Fruit fly (Drosophila melanogaster): ENCODE results near the gene CG8478.

CG8478 gene

DNA sequence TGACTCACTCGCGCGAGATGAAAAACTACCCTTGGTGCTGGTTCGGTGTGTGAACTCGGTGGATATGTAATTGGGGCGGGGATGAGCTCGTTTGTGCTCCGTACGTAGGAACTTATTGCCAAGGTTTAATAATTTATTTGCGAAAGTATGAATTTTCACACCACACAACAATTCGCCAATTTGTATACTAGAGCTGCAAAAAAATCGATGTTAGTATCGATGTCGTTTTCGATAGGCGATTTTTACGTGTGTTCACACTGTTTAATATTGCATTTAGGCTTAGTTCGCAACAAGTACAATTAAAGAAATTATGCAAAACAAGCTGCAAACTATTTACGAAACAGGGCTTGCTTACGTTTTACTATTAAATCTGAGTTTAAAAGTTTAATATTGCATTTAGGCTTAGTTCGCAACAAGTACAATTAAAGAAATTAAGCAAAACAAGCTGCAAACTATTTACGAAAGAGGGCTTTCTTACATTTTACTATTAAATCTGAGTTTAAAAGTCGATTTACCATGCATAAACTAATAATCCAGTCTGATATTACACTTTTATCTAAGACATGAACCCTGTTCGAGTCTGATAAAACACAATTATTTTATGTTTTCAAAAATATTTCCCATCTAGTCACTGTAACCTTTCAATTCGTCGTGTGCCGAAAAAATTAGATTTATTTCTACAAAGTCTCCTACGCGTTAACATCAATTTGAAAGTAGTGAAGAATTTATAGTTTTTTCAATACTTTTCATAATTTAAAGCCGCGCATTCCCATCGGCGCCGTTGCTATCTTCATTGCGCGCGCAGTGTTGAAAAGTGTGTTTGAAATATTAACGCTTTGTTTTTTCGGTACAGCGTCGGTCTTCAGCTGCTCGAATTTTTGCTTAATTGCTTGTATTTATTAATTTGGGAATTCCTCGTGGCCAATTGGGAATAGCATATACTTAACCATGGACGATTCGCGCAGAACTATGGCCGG is at the start of gene CG8478, which contains the start of gene Snap24:
Gene CG8478 (plus strand): TSS at position 696 of the 977 bp plus-strand sequence.
Gene Snap24 (minus strand): TSS at position 196 of the 977 bp plus-strand sequence.
- TF ChIP-seq pan (optimal IDR thresholded peaks at IDR 0.05) (no peak), usp (GFP tag; optimal IDR thresholded peaks at IDR 0.05) (no peak), EcR (GFP tag; optimal IDR thresholded peaks at IDR 0.05) (no peak), Dll (optimal IDR thresholded peaks at IDR 0.05) (no peak), CG8478 (optimal IDR thresholded peaks at IDR 0.05) (no peak), psq (optimal IDR thresholded peaks at IDR 0.05) (no peak)

dm6 chr3R:9725121-9725956 is 38.1 kb upstream of the CG8478 start, which contains the start of gene hyd:
Gene hyd, minus strand, starts transcription at chr3R:9725615.
- TF ChIP-seq CG8478 (optimal IDR thresholded peaks at IDR 0.05) (peak; percentile 21), psq (optimal IDR thresholded peaks at IDR 0.05) (no peak)

DNA sequence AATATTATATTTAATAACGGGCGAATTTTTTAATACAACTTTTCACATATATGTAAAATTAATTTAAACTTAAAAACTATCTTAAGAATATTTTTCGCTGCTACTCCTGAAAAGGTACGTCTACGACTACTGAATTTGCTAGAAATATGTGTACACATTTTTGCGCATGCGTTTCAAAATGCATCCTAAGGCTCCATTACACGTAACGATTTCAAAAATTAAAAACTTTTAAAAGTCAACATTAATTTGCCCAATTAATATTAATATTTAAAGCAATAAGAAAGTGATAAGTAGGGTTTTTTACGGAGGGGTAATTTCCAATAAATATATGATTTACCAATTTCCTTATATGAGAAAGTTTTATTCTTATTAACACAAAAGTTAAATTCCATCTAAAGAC is 32.7 kb upstream of the CG8478 start, which contains the start of gene FoxP:
Gene FoxP (minus strand): TSS at position 89 of the 400 bp plus-strand sequence.
- TF ChIP-seq psq (optimal IDR thresholded peaks at IDR 0.05) (no peak), Dll (optimal IDR thresholded peaks at IDR 0.05) (no peak)

dm6 chr3R:9733150-9733549 is 30.3 kb upstream of the CG8478 start, which contains the start of gene alphaTub85E:
Gene alphaTub85E, minus strand, starts transcription at chr3R:9733250.
- TF ChIP-seq psq (optimal IDR thresholded peaks at IDR 0.05) (no peak), pan (optimal IDR thresholded peaks at IDR 0.05) (no peak), Dll (optimal IDR thresholded peaks at IDR 0.05) (no peak), EcR (GFP tag; optimal IDR thresholded peaks at IDR 0.05) (no peak), CG8478 (optimal IDR thresholded peaks at IDR 0.05) (no peak), usp (GFP tag; optimal IDR thresholded peaks at IDR 0.05) (no peak)

DNA sequence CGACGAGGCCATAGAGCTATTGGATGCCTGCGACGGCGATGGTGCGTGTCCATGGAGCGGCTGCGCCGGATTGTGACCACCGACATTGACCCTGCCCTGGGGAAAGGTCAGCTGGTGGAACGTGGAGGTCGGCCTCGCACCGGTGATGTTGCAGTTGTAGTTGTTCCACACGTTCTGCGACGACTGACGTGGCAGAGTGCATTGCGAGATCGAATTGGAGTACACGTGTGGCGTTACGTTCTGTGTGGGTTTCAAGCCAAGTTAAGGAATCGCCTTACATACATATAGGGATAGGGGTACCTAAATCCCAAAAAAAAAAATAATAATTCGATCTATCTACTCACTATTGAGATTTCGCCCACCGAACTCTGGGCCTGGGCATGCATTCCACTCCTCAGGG is 28.3 kb upstream of the CG8478 start:
- no peak for TF ChIP-seq psq (optimal IDR thresholded peaks at IDR 0.05)
- no peak for TF ChIP-seq CG8478 (optimal IDR thresholded peaks at IDR 0.05)
- no peak for TF ChIP-seq usp (GFP tag; optimal IDR thresholded peaks at IDR 0.05)
- no peak for TF ChIP-seq Dll (optimal IDR thresholded peaks at IDR 0.05)
- no peak for TF ChIP-seq pan (optimal IDR thresholded peaks at IDR 0.05)
- TF ChIP-seq EcR (GFP tag; optimal IDR thresholded peaks at IDR 0.05): no peak

DNA sequence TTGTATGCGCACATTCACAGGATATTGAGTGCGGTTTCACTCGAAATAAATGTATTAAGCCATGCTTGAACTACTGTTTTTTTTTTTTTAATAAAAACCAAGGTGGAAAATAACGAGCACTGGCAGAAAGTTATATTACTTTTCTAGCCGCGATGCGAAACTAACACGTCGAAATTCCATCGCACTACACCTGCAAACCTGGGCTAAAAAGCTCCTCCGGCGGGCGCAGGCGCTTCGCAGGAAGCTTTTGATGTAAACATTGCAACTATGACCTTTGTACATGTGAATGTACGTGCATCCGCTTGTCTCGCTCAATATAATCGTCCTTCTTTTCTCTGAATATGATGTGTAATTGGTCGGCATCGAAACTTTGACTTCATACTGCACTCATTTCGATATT is 23.7 kb upstream of the CG8478 start, which contains the start of gene side-VII:
Gene side-VII (minus strand): TSS at position 187 of the 400 bp plus-strand sequence.
- TF ChIP-seq pan (optimal IDR thresholded peaks at IDR 0.05): no peak
- TF ChIP-seq CG8478 (optimal IDR thresholded peaks at IDR 0.05): no peak
- TF ChIP-seq usp (GFP tag; optimal IDR thresholded peaks at IDR 0.05): no peak
- TF ChIP-seq EcR (GFP tag; optimal IDR thresholded peaks at IDR 0.05): no peak
- no peak for TF ChIP-seq psq (optimal IDR thresholded peaks at IDR 0.05)
- no peak for TF ChIP-seq Dll (optimal IDR thresholded peaks at IDR 0.05)

DNA sequence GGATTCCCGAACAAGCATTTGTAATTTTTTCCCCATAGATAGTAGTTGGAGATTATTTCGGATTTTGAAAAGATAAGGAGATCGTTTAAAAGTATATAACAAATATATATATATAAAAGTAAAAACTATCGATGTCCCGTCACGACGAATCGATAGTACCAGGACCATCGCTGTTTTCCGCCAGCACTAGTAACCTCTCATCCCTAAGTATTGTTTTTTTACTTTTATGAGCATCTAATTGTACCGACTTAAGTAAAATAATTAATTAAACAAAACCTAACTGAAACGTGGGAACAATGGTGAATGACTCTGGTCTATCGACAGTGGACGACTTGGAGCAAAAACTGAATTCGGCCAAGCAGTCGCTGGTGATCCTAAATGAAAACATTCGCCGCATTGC is 22.7 kb upstream of the CG8478 start, which contains the start of gene Pnn:
Gene Pnn (plus strand): TSS at position 187 of the 400 bp plus-strand sequence.
- no peak for TF ChIP-seq psq (optimal IDR thresholded peaks at IDR 0.05)
- no peak for TF ChIP-seq EcR (GFP tag; optimal IDR thresholded peaks at IDR 0.05)
- TF ChIP-seq pan (optimal IDR thresholded peaks at IDR 0.05): no peak
- TF ChIP-seq Dll (optimal IDR thresholded peaks at IDR 0.05): no peak
- TF ChIP-seq usp (GFP tag; optimal IDR thresholded peaks at IDR 0.05): no peak
- no peak for TF ChIP-seq CG8478 (optimal IDR thresholded peaks at IDR 0.05)

DNA sequence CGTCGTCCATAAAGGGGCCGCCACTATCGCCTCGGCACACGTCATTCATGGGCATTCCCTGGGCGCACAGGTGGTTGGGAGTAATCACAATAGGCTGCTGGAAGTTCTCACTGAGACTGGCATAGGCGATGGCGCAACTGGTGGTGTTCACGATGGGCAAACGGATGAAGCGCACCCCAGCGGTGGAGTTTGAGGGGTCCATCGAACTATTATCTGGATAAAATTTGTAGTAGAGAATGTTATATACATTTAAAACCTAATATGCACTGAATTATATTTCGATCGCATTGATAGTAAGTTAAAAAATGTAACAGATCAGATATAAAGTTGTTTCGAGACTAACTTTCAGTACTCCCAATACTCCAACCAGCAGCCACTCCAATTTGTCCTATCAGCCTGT is 20.2 kb upstream of the CG8478 start, which contains the start of gene CG31415:
Gene CG31415 (plus strand): TSS at position 301 of the 400 bp plus-strand sequence.
- no peak for TF ChIP-seq EcR (GFP tag; optimal IDR thresholded peaks at IDR 0.05)
- no peak for TF ChIP-seq pan (optimal IDR thresholded peaks at IDR 0.05)
- no peak for TF ChIP-seq Dll (optimal IDR thresholded peaks at IDR 0.05)
- no peak for TF ChIP-seq usp (GFP tag; optimal IDR thresholded peaks at IDR 0.05)
- no peak for TF ChIP-seq psq (optimal IDR thresholded peaks at IDR 0.05)
- no peak for TF ChIP-seq CG8478 (optimal IDR thresholded peaks at IDR 0.05)

dm6 chr3R:9743995-9744394 is 19.5 kb upstream of the CG8478 start:
- TF ChIP-seq EcR (GFP tag; optimal IDR thresholded peaks at IDR 0.05): no peak

DNA sequence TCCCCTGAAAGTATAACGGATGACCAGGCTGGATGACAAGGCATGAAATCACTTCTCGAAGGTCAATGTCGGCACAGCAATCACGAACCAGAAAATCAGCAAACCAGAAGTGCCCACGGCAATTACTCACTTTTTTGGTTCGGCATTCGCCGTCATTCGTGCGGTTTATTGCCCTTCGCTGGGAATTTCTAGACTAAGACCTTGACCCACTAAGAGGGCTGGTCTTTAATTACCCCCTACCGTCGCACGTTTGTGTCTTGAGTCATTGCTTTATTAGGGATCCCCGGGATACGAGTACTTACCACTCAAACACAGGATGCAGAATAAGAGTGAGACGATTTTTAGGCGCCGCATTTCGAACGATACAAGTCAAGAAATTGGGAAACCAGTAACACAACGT is 18.0 kb upstream of the CG8478 start:
- TF ChIP-seq CG8478 (optimal IDR thresholded peaks at IDR 0.05): no peak
- no peak for TF ChIP-seq Dll (optimal IDR thresholded peaks at IDR 0.05)
- no peak for TF ChIP-seq usp (GFP tag; optimal IDR thresholded peaks at IDR 0.05)
- no peak for TF ChIP-seq pan (optimal IDR thresholded peaks at IDR 0.05)
- no peak for TF ChIP-seq EcR (GFP tag; optimal IDR thresholded peaks at IDR 0.05)
- no peak for TF ChIP-seq psq (optimal IDR thresholded peaks at IDR 0.05)

- no peak for TF ChIP-seq pan (optimal IDR thresholded peaks at IDR 0.05)
- TF ChIP-seq EcR (GFP tag; optimal IDR thresholded peaks at IDR 0.05): no peak
- TF ChIP-seq usp (GFP tag; optimal IDR thresholded peaks at IDR 0.05): no peak
- no peak for TF ChIP-seq psq (optimal IDR thresholded peaks at IDR 0.05)
- TF ChIP-seq Dll (optimal IDR thresholded peaks at IDR 0.05): no peak
- no peak for TF ChIP-seq CG8478 (optimal IDR thresholded peaks at IDR 0.05)
These were observed 17.2 kb upstream of the CG8478 start, which contains the start of gene CG34409 for dm6 chr3R:9746267-9746666. Gene CG34409, minus strand, starts transcription at chr3R:9746367.
